Fruit fly (Drosophila melanogaster) whole organism, prepupa: Measurements from ENCODE around the gene tal-AA.

Source experiments
- CG10669 ChIP-seq: fragments of 200-800 bp; sonication (Bioruptor generic); optimal IDR thresholded peaks from 3 replicates; lab custom pipeline; 2018; ENCODE audit warnings: missing biosample characterization, mild to moderate bottlenecking, missing genetic modification characterization, moderate library complexity
- CG11762 ChIP-seq: fragments of 200-800 bp; sonication (Bioruptor generic); optimal IDR thresholded peaks from 3 replicates; lab custom pipeline; 2016; ENCODE audit warnings: missing biosample characterization, missing genetic modification characterization; ENCODE audit not compliant: insufficient read depth
- CG31627 ChIP-seq: fragments of 200-800 bp; sonication (Bioruptor generic); optimal IDR thresholded peaks from 3 replicates; lab custom pipeline; 2016; ENCODE audit warnings: missing biosample characterization, missing genetic modification characterization
- CG3919 ChIP-seq: fragments of 200-800 bp; sonication (Bioruptor generic); optimal IDR thresholded peaks from 3 replicates; lab custom pipeline; 2016; ENCODE audit warnings: missing biosample characterization, missing genetic modification characterization
- CG6808 ChIP-seq: fragments of 200-800 bp; sonication (Bioruptor generic); optimal IDR thresholded peaks from 3 replicates; lab custom pipeline; 2017; ENCODE audit warnings: missing biosample characterization, missing genetic modification characterization, mild to moderate bottlenecking, moderate library complexity, missing genetic modification reagents
- cyc ChIP-seq: fragments of 200-800 bp; sonication (Bioruptor generic); optimal IDR thresholded peaks from 3 replicates; lab custom pipeline; 2016; ENCODE audit warnings: missing biosample characterization, missing genetic modification characterization
- dsx ChIP-seq: fragments of 200-800 bp; optimal IDR thresholded peaks from 3 replicates; lab custom pipeline; 2019; ENCODE audit warnings: missing biosample characterization, mild to moderate bottlenecking, missing genetic modification characterization, moderate library complexity; ENCODE audit not compliant: poor library complexity, severe bottlenecking
- fd85E ChIP-seq: fragments of 200-800 bp; sonication (Bioruptor generic); optimal IDR thresholded peaks from 3 replicates; lab custom pipeline; 2016; ENCODE audit warnings: missing biosample characterization, missing genetic modification characterization
- lz ChIP-seq: fragments of 200-800 bp; sonication (Bioruptor generic); optimal IDR thresholded peaks from 3 replicates; lab custom pipeline; 2016; ENCODE audit warnings: missing biosample characterization, missing genetic modification characterization
- spab ChIP-seq: fragments of 200-800 bp; sonication (Bioruptor generic); optimal IDR thresholded peaks from 2 replicates; lab custom pipeline; 2017; ENCODE audit warnings: missing biosample characterization, mild to moderate bottlenecking, missing genetic modification characterization, missing genetic modification reagents

- TF ChIP-seq spab (no peak), fd85E (GFP tag; lab: Kevin White, UChicago) (no peak), CG6808 (no peak), CG3919 (GFP tag; lab: Kevin White, UChicago) (peak; percentile 60), cyc (GFP tag; lab: Kevin White, UChicago) (no peak), CG31627 (peak; percentile 0), dsx (GFP tag; lab: Kevin White, UChicago) (no peak), CG10669 (GFP tag; lab: Kevin White, UChicago) (no peak), lz (GFP tag; lab: Kevin White, UChicago) (no peak), CG11762 (GFP tag; lab: Kevin White, UChicago) (peak; percentile 30)
These were observed 15.6 kb upstream of the tal-AA start for dm6 chr3R:13797269-13797677.
